Worm (Caenorhabditis elegans) whole organism, L4/young adult: ENCODE data around the gene dmd-5.

ENCODE experiments used
- W03F9.2 ChIP-seq: fragments of 150-350 bp; optimal IDR thresholded peaks from 2 replicates; lab custom pipeline; 2014; ENCODE audit warnings: missing biosample characterization, missing genetic modification characterization
- him-1 ChIP-seq: sonication (generic microtip); optimal IDR thresholded peaks from 2 replicates; lab custom pipeline; 2016; ENCODE audit warnings: missing genotype, missing genetic modification reagents, missing genetic modification characterization, missing compliant biosample characterization

DNA sequence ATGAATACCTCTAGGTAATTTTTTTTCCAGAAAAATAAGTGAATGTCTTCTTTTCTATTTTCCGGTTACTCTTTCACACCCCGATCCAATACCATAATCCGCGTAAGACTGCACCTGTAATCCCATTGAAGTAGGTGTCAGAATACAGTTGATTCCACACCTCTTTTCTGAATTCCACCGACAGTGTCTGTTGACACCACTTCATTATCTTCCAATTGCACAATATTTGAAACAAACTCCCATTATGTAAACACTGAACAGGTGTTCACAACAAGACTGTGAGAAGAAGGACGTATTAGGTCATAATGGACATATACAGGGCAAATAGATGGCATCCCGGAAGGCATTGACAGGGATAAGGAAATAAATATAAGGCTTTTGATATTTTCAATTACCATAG lies 3.4 kb upstream of the dmd-5 start:
- TF ChIP-seq him-1 (no peak), W03F9.2 (tag; lab: Kevin White, UChicago) (no peak)
